Fruit fly (Drosophila melanogaster) whole organism, wandering third instar larva: ENCODE data around the gene RpL34a.

Experiments used
- Abd-B ChIP-seq: fragments of >200 bp; optimal IDR thresholded peaks from 2 replicates; lab custom pipeline; 2017; ENCODE audit warnings: missing biosample characterization, missing genetic modification characterization
- CG32264 ChIP-seq: fragments of 200-800 bp; sonication (Bioruptor generic); optimal IDR thresholded peaks from 2 replicates; lab custom pipeline; 2016; ENCODE audit warnings: missing biosample characterization, missing genetic modification characterization
- CG9705 ChIP-seq: fragments of 200-800 bp; sonication (Bioruptor generic); optimal IDR thresholded peaks from 2 replicates; lab custom pipeline; 2018; ENCODE audit warnings: missing biosample characterization, mild to moderate bottlenecking, missing genetic modification characterization
- Dfd ChIP-seq: fragments of >200 bp; optimal IDR thresholded peaks from 2 replicates; lab custom pipeline; 2017; ENCODE audit warnings: missing biosample characterization, missing genetic modification characterization
- Dif ChIP-seq: fragments of 200-275, 200-300 bp; sonication (Bioruptor generic); optimal IDR thresholded peaks from 2 replicates; lab custom pipeline; 2018; ENCODE audit warnings: missing biosample characterization, missing genetic modification characterization; ENCODE audit not compliant: partially characterized antibody
- GATAd ChIP-seq: sonication (Bioruptor generic); optimal IDR thresholded peaks from 2 replicates; lab custom pipeline; 2016; ENCODE audit warnings: missing biosample characterization, missing genetic modification characterization
- HLH106 ChIP-seq: fragments of 200-800 bp; optimal IDR thresholded peaks from 3 replicates; lab custom pipeline; 2019; ENCODE audit warnings: missing biosample characterization, mild to moderate bottlenecking, missing genetic modification characterization, moderate library complexity
- Hnf4 ChIP-seq: fragments of 200-800 bp; sonication (Bioruptor generic); optimal IDR thresholded peaks from 2 replicates; lab custom pipeline; 2016; ENCODE audit warnings: missing biosample characterization, mild to moderate bottlenecking, missing genetic modification characterization
- Hr78 ChIP-seq: fragments of >200 bp; optimal IDR thresholded peaks from 2 replicates; lab custom pipeline; 2017; ENCODE audit warnings: missing biosample characterization, missing genetic modification characterization
- Hr83 ChIP-seq: fragments of 200-300 bp; sonication (Bioruptor generic); optimal IDR thresholded peaks from 2 replicates; lab custom pipeline; 2016; ENCODE audit warnings: missing biosample characterization, mild to moderate bottlenecking, missing genetic modification characterization, moderate library complexity; ENCODE audit not compliant: poor library complexity, severe bottlenecking
- Jra ChIP-seq: sonication (Bioruptor generic); optimal IDR thresholded peaks from 2 replicates; lab custom pipeline; 2016; ENCODE audit warnings: missing biosample characterization, missing genetic modification characterization
- Mio ChIP-seq: sonication (Bioruptor generic); optimal IDR thresholded peaks from 2 replicates; lab custom pipeline; 2016; ENCODE audit warnings: missing biosample characterization, missing genetic modification characterization
- Myc ChIP-seq: fragments of >200 bp; optimal IDR thresholded peaks from 2 replicates; lab custom pipeline; 2017
- N ChIP-seq: fragments of >200 bp; optimal IDR thresholded peaks from 2 replicates; lab custom pipeline; 2018; ENCODE audit warnings: missing biosample characterization, missing external identifiers, missing genetic modification characterization
- OdsH ChIP-seq: fragments of 200-800 bp; sonication (Bioruptor generic); optimal IDR thresholded peaks from 2 replicates; lab custom pipeline; 2016; ENCODE audit warnings: missing biosample characterization, mild to moderate bottlenecking, missing genetic modification characterization
- Rel ChIP-seq, 2 experiments: fragments of 200-800 bp; sonication (Bioruptor generic) in 1 of 2; optimal IDR thresholded peaks; 2 replicates in 1 of 2; 3 replicates in 1 of 2; lab custom pipeline; 2016 to 2019; ENCODE audit warnings: mild to moderate bottlenecking in 2 of 2, missing biosample characterization in 2 of 2, missing genetic modification characterization in 2 of 2, moderate library complexity in 1 of 2
- Sp1 ChIP-seq: fragments of 200-800 bp; sonication (Bioruptor generic); optimal IDR thresholded peaks from 3 replicates; lab custom pipeline; 2019; ENCODE audit warnings: missing biosample characterization, mild to moderate bottlenecking, missing genetic modification characterization, moderate library complexity
- Vsx2 ChIP-seq: fragments of 200-300, 225-300 bp; sonication (Bioruptor generic); optimal IDR thresholded peaks from 2 replicates; lab custom pipeline; 2018; ENCODE audit warnings: missing biosample characterization, missing genetic modification characterization; ENCODE audit not compliant: partially characterized antibody
- br ChIP-seq: fragments of 200-800 bp; sonication (Bioruptor generic); optimal IDR thresholded peaks from 2 replicates; lab custom pipeline; 2016; ENCODE audit warnings: missing biosample characterization, missing genetic modification characterization
- brk ChIP-seq: fragments of 200-800 bp; sonication (Bioruptor generic); optimal IDR thresholded peaks from 2 replicates; lab custom pipeline; 2016; ENCODE audit warnings: missing biosample characterization, mild to moderate bottlenecking, missing genetic modification characterization
- dl ChIP-seq, 2 experiments: fragments of 175-275, 200-275 bp in 1 of 2; fragments of 200-275 bp in 1 of 2; sonication (Bioruptor generic); optimal IDR thresholded peaks; lab custom pipeline; 2018; ENCODE audit warnings: mild to moderate bottlenecking in 2 of 2, missing biosample characterization in 2 of 2, missing genetic modification characterization in 2 of 2, moderate library complexity in 2 of 2; ENCODE audit not compliant: partially characterized antibody in 2 of 2, insufficient read depth in 1 of 2
- dmrt93B ChIP-seq: fragments of 200-800 bp; sonication (Bioruptor generic); optimal IDR thresholded peaks from 2 replicates; lab custom pipeline; 2018; ENCODE audit warnings: missing biosample characterization, mild to moderate bottlenecking, missing genetic modification characterization
- dsf ChIP-seq: sonication (Bioruptor generic); optimal IDR thresholded peaks from 2 replicates; lab custom pipeline; 2016; ENCODE audit warnings: missing biosample characterization, missing genetic modification characterization, borderline replicate concordance
- ey ChIP-seq: fragments of 200-800 bp; sonication (Bioruptor generic); optimal IDR thresholded peaks from 2 replicates; lab custom pipeline; 2016; ENCODE audit warnings: missing biosample characterization, missing genetic modification characterization
- foxo ChIP-seq, 2 experiments: fragments of 200-800 bp; sonication (Bioruptor generic); optimal IDR thresholded peaks; 2 replicates in 1 of 2; 3 replicates in 1 of 2; lab custom pipeline; 2016 to 2017; ENCODE audit warnings: missing biosample characterization in 2 of 2, missing genetic modification characterization in 2 of 2
- fru ChIP-seq: fragments of 200-800 bp; sonication (Bioruptor generic); optimal IDR thresholded peaks from 3 replicates; lab custom pipeline; 2016; ENCODE audit warnings: missing biosample characterization, mild to moderate bottlenecking, missing genetic modification characterization
- h ChIP-seq: fragments of 200-800 bp; sonication (Bioruptor generic); optimal IDR thresholded peaks from 3 replicates; lab custom pipeline; 2016; ENCODE audit warnings: missing biosample characterization, mild to moderate bottlenecking, missing genetic modification characterization
- jim ChIP-seq: fragments of 175-275, 200-325 bp; sonication (Bioruptor generic); optimal IDR thresholded peaks from 2 replicates; lab custom pipeline; 2016; ENCODE audit warnings: missing biosample characterization, mild to moderate bottlenecking, missing genetic modification characterization
- lola ChIP-seq: fragments of >200 bp; optimal IDR thresholded peaks from 2 replicates; lab custom pipeline; 2017; ENCODE audit warnings: missing biosample characterization, missing genetic modification characterization
- pan ChIP-seq: fragments of >200 bp; optimal IDR thresholded peaks from 2 replicates; lab custom pipeline; 2017
- psq ChIP-seq: fragments of 200-800 bp; sonication (Bioruptor generic); optimal IDR thresholded peaks from 3 replicates; lab custom pipeline; 2017; ENCODE audit warnings: missing biosample characterization, mild to moderate bottlenecking, missing genetic modification characterization, moderate library complexity
- rgr ChIP-seq: fragments of 200-800 bp; sonication (Bioruptor generic); optimal IDR thresholded peaks from 3 replicates; lab custom pipeline; 2016; ENCODE audit warnings: missing biosample characterization, mild to moderate bottlenecking, missing genetic modification characterization
- sage ChIP-seq: fragments of 200-800 bp; sonication (Bioruptor generic); optimal IDR thresholded peaks from 2 replicates; lab custom pipeline; 2016; ENCODE audit warnings: missing biosample characterization, mild to moderate bottlenecking, missing genetic modification characterization
- tai ChIP-seq: sonication (Bioruptor generic); optimal IDR thresholded peaks from 2 replicates; lab custom pipeline; 2016; ENCODE audit warnings: missing biosample characterization, missing genetic modification characterization
- usp ChIP-seq: fragments of >200 bp; optimal IDR thresholded peaks from 2 replicates; lab custom pipeline; 2017; ENCODE audit warnings: missing biosample characterization, missing genetic modification characterization
- woc ChIP-seq: sonication (Bioruptor generic); optimal IDR thresholded peaks from 2 replicates; lab custom pipeline; 2016; ENCODE audit warnings: missing biosample characterization, mild to moderate bottlenecking, missing genetic modification characterization

Gene RpL34a

DNA sequence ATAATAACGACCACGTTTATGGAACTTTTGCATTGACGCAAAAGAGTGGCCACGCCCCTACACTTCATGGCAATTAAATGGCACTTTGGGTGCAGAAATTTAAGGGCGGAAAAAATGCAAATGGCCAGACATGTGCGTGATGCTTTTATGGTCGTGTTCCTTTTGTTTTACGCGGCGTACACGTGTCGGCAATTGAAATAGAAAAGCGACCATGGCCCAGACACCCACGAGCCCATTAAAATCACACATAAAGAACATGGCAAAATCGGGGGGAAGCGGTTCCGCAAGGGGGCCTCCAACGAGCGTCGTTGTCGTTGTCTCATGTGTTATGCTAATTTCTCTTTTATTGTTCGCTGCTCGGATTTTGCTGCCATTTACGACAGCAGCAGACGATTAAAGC lies 46.3 kb upstream of the RpL34a start:
- TF ChIP-seq usp, result no peak
- TF ChIP-seq Rel (GFP tag; optimal IDR thresholded peaks at IDR 0.05; lab: Kevin White, UChicago), result no peak
- no peak for TF ChIP-seq Rel (tag; optimal IDR thresholded peaks at IDR 0.05; lab: Kevin White, UChicago)
- TF ChIP-seq Mio (GFP tag; lab: Kevin White, UChicago), result no peak
- no peak for TF ChIP-seq psq
- TF ChIP-seq HLH106 (tag; lab: Kevin White, UChicago), result no peak
- no peak for TF ChIP-seq CG9705 (GFP tag; lab: Kevin White, UChicago)
- no peak for TF ChIP-seq GATAd (GFP tag; lab: Kevin White, UChicago)
- no peak for TF ChIP-seq Sp1 (GFP tag; lab: Kevin White, UChicago)
- TF ChIP-seq Hr78 (GFP tag; lab: Kevin White, UChicago), result no peak
- TF ChIP-seq N (GFP tag; lab: Kevin White, UChicago), result no peak
- no peak for TF ChIP-seq Vsx2 (GFP tag; lab: Kevin White, UChicago)
- TF ChIP-seq, all 38 proteins: peak for 0

DNA sequence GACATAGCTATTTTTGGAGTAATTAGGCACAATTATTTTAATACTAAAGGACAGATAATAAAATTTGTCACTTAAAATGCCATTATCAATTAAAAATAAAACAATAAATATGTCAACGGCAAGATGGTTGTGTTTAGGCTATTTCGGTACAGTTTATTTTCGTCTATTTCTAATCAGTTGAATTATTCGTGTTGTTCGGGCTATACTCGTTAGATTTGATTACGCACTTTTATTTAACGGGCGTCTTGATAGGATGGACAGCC lies 46.0 kb upstream of the RpL34a start:
- no peak for TF ChIP-seq tai (GFP tag; lab: Kevin White, UChicago)
- no peak for TF ChIP-seq Mio (GFP tag; lab: Kevin White, UChicago)
- TF ChIP-seq, all 38 proteins: peak for 0

dm6 chr3R:26104302-26105140 lies 45.5 kb upstream of the RpL34a start:
- TF ChIP-seq brk (GFP tag; lab: Kevin White, UChicago) (peak; percentile 59), pan (lab: Kevin White, UChicago) (no peak), Jra (GFP tag; lab: Kevin White, UChicago) (peak; percentile 58), woc (peak; percentile 49), Dfd (GFP tag; lab: Kevin White, UChicago) (peak; percentile 8), dmrt93B (peak; percentile 52), Sp1 (GFP tag; lab: Kevin White, UChicago) (peak; percentile 83), jim (peak; percentile 54), Rel (GFP tag; optimal IDR thresholded peaks at IDR 0.05; lab: Kevin White, UChicago) (no peak), Rel (tag; optimal IDR thresholded peaks at IDR 0.05; lab: Kevin White, UChicago) (peak; percentile 70), h (GFP tag; lab: Kevin White, UChicago) (peak; percentile 87), N (GFP tag; lab: Kevin White, UChicago) (no peak), HLH106 (tag; lab: Kevin White, UChicago) (peak; percentile 79), br (GFP tag; lab: Kevin White, UChicago) (peak; percentile 69), fru (GFP tag; lab: Kevin White, UChicago) (peak; percentile 85), tai (GFP tag; lab: Kevin White, UChicago) (peak; percentile 55), dl (GFP tag; optimal IDR thresholded peaks at IDR 0.05; lab: Kevin White, UChicago; ENCODE audit: insufficient read depth in 1 of 2, partially characterized antibody in 2 of 2) (no peak), OdsH (GFP tag; lab: Kevin White, UChicago) (peak; percentile 82), sage (GFP tag; lab: Kevin White, UChicago) (no peak), rgr (GFP tag; lab: Kevin White, UChicago) (peak; percentile 78), Hnf4 (GFP tag; lab: Kevin White, UChicago) (peak; percentile 71), ey (peak; percentile 66), psq (peak; percentile 76), GATAd (GFP tag; lab: Kevin White, UChicago) (no peak), CG9705 (GFP tag; lab: Kevin White, UChicago) (no peak), Hr78 (GFP tag; lab: Kevin White, UChicago) (no peak), foxo (GFP tag; optimal IDR thresholded peaks at IDR 0.05; lab: Kevin White, UChicago) (peak in 1 of 2 experiments; percentile 86), Hr83 (GFP tag; lab: Kevin White, UChicago) (no peak), Abd-B (no peak), CG32264 (GFP tag; lab: Kevin White, UChicago) (no peak)

DNA sequence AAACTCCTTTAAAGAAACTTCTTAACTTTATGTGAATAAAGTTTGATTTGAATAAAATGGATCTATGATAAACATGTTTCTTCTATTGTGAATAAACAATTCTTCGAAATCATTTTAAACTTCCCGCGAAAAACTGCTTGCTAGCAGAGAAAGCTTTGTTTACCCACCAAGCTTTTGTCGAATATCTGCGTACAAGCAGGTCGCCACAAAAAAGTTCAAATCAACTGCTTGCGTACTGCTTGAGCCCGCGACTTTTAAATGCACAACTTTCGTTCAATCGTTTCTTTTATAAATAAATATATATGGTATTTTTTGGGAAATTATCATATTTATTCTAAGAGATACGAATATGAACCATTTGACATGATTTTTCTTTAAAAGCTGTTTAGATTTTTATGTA lies 44.4 kb upstream of the RpL34a start:
- no peak for TF ChIP-seq psq
- TF ChIP-seq tai (GFP tag; lab: Kevin White, UChicago), result no peak
- TF ChIP-seq woc, result no peak
- TF ChIP-seq Hr83 (GFP tag; lab: Kevin White, UChicago), result no peak
- peak; percentile 37 for TF ChIP-seq N (GFP tag; lab: Kevin White, UChicago)
- TF ChIP-seq foxo (GFP tag; optimal IDR thresholded peaks at IDR 0.05; lab: Kevin White, UChicago), result no peak
- TF ChIP-seq rgr (GFP tag; lab: Kevin White, UChicago), result no peak
- TF ChIP-seq dmrt93B, result no peak
- no peak for TF ChIP-seq CG32264 (GFP tag; lab: Kevin White, UChicago)
- no peak for TF ChIP-seq sage (GFP tag; lab: Kevin White, UChicago)
- no peak for TF ChIP-seq Mio (GFP tag; lab: Kevin White, UChicago)
- TF ChIP-seq dsf, result no peak
- TF ChIP-seq usp, result no peak
- TF ChIP-seq Dif (GFP tag; lab: Kevin White, UChicago), result no peak
- TF ChIP-seq lola (GFP tag; lab: Kevin White, UChicago), result peak; percentile 42
- TF ChIP-seq Myc (lab: Kevin White, UChicago), result peak; percentile 31
